Worm (Caenorhabditis elegans) whole organism, L4 larva: ENCODE measurements around the gene W04H10.1.

Experiments used
- R02D3.7 ChIP-seq: fragments of 150-350 bp; sonication (generic microtip); optimal IDR thresholded peaks from 3 replicates; lab custom pipeline; 2014; ENCODE audit warnings: missing biosample characterization, missing genetic modification characterization
- ceh-82 ChIP-seq: sonication (generic microtip); optimal IDR thresholded peaks from 2 replicates; lab custom pipeline; 2017; ENCODE audit warnings: missing biosample characterization, missing genetic modification characterization
- nhr-25 ChIP-seq: sonication (generic microtip); optimal IDR thresholded peaks from 2 replicates; lab custom pipeline; 2017; ENCODE audit warnings: missing genetic modification characterization, mild to moderate bottlenecking, missing compliant biosample characterization, antibody characterized with exemption, moderate library complexity, borderline replicate concordance; ENCODE audit not compliant: insufficient read depth
- snpc-1.2 ChIP-seq: fragments of 200-800 bp; sonication (Bioruptor generic); IDR thresholded peaks from 2 replicates; pipeline ENCODE4 v1.3.6; 2022; ENCODE audit warnings: missing genetic modification reagents, missing genetic modification characterization, missing compliant biosample characterization

DNA sequence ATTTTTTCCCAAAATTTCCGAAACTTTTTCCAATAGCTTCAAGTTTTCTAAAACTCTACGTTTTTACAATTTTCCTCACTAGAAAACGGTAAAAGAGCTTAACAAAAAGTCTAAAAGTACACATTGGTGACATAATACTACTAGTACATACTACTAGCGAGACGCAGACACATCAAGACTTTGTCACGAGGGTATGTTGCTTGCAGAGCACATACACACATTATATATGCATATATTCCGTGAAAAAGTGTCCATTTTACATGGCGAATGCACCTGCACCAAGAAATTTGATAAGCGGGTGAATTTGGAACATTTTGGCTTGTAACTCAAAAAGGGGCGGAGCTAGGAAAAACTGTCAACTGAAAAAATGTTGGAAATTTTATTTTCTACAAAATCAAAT lies 7.6 kb upstream of the W04H10.1 start:
- no peak for TF ChIP-seq R02D3.7
- no peak for TF ChIP-seq snpc-1.2 (GFP tag; lab: Robert Waterston, UW)
- TF ChIP-seq ceh-82, result no peak
- no peak for TF ChIP-seq nhr-25 (tag; lab: Kevin White, UChicago)
